Worm (Caenorhabditis elegans) whole organism, L3 larva: ENCODE results near the gene let-721.

Experiments
- R02D3.7 ChIP-seq: fragments of 150-350 bp; optimal IDR thresholded peaks from 2 replicates; lab custom pipeline; 2014; ENCODE audit warnings: missing biosample characterization, missing genetic modification characterization
- ceh-16 ChIP-seq: sonication (generic microtip); optimal IDR thresholded peaks from 2 replicates; lab custom pipeline; 2017; ENCODE audit warnings: missing biosample characterization, missing genetic modification characterization
- lin-15B ChIP-seq: fragments of 150-350 bp; optimal IDR thresholded peaks from 2 replicates; lab custom pipeline; 2014; ENCODE audit warnings: missing biosample characterization, missing genetic modification characterization
- nhr-237 ChIP-seq: fragments of 150-350 bp; optimal IDR thresholded peaks from 2 replicates; lab custom pipeline; 2014; ENCODE audit warnings: missing biosample characterization, missing genetic modification characterization
- nhr-28 ChIP-seq: fragments of 150-350 bp; optimal IDR thresholded peaks from 2 replicates; lab custom pipeline; 2014; ENCODE audit warnings: missing biosample characterization, missing genetic modification characterization
- unc-39 ChIP-seq: sonication (generic microtip); optimal IDR thresholded peaks from 4 replicates; lab custom pipeline; 2017; ENCODE audit warnings: missing biosample characterization, missing genetic modification characterization
- unc-62 ChIP-seq: fragments of 150-350 bp; sonication (generic microtip); optimal IDR thresholded peaks from 4 replicates; lab custom pipeline; 2014; ENCODE audit warnings: missing biosample characterization, missing genetic modification reagents, missing genetic modification characterization

DNA sequence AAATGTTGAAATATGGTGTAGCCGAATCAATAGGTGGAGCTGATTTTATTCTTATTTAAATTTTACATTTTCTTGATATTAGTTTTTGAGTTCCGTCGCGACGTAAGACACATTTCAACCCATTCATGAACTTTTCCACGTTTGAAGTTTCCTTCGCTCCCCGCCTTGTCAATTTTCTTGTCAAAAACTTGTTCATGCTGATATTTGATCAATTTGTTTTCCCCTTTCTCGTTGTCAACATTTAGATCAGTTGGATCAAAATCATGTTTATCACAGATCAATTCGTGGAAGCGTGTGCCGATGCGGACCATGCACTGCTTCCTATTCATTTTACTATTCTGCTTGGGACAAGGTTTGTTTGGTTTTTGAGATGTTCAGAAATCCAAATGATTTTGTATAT, 36.2 kb upstream of the let-721 start, which contains the start of gene chtb-2:
- TF ChIP-seq unc-39 (tag; lab: Kevin White, UChicago) = no peak
- no peak for TF ChIP-seq nhr-237
- TF ChIP-seq ceh-16 (tag; lab: Kevin White, UChicago) = no peak
- TF ChIP-seq nhr-28 (tag; lab: Kevin White, UChicago) = no peak
- TF ChIP-seq unc-62 (GFP tag; lab: Kevin White, UChicago) = no peak
- TF ChIP-seq lin-15B (tag; lab: Kevin White, UChicago) = no peak
- TF ChIP-seq R02D3.7 (tag; lab: Kevin White, UChicago) = no peak
